Fruit fly (Drosophila melanogaster) whole organism, wandering third instar larva: ENCODE data around the gene Jhbp11.

Experiments used
- Abd-B ChIP-seq: fragments of >200 bp; optimal IDR thresholded peaks from 2 replicates; lab custom pipeline; 2017; ENCODE audit warnings: missing biosample characterization, missing genetic modification characterization
- CG32264 ChIP-seq: fragments of 200-800 bp; sonication (Bioruptor generic); optimal IDR thresholded peaks from 2 replicates; lab custom pipeline; 2016; ENCODE audit warnings: missing biosample characterization, missing genetic modification characterization
- CG9705 ChIP-seq: fragments of 200-800 bp; sonication (Bioruptor generic); optimal IDR thresholded peaks from 2 replicates; lab custom pipeline; 2018; ENCODE audit warnings: missing biosample characterization, mild to moderate bottlenecking, missing genetic modification characterization
- CrebA ChIP-seq: fragments of 200-800 bp; sonication (Bioruptor generic); optimal IDR thresholded peaks from 2 replicates; lab custom pipeline; 2016; ENCODE audit warnings: missing biosample characterization, mild to moderate bottlenecking, missing genetic modification characterization, borderline replicate concordance
- Dfd ChIP-seq: fragments of >200 bp; optimal IDR thresholded peaks from 2 replicates; lab custom pipeline; 2017; ENCODE audit warnings: missing biosample characterization, missing genetic modification characterization
- GATAd ChIP-seq: sonication (Bioruptor generic); optimal IDR thresholded peaks from 2 replicates; lab custom pipeline; 2016; ENCODE audit warnings: missing biosample characterization, missing genetic modification characterization
- HLH106 ChIP-seq: fragments of 200-800 bp; optimal IDR thresholded peaks from 3 replicates; lab custom pipeline; 2019; ENCODE audit warnings: missing biosample characterization, mild to moderate bottlenecking, missing genetic modification characterization, moderate library complexity
- Hnf4 ChIP-seq: fragments of 200-800 bp; sonication (Bioruptor generic); optimal IDR thresholded peaks from 2 replicates; lab custom pipeline; 2016; ENCODE audit warnings: missing biosample characterization, mild to moderate bottlenecking, missing genetic modification characterization
- Hr83 ChIP-seq: fragments of 200-300 bp; sonication (Bioruptor generic); optimal IDR thresholded peaks from 2 replicates; lab custom pipeline; 2016; ENCODE audit warnings: missing biosample characterization, mild to moderate bottlenecking, missing genetic modification characterization, moderate library complexity; ENCODE audit not compliant: poor library complexity, severe bottlenecking
- N ChIP-seq: fragments of >200 bp; optimal IDR thresholded peaks from 2 replicates; lab custom pipeline; 2018; ENCODE audit warnings: missing biosample characterization, missing external identifiers, missing genetic modification characterization
- OdsH ChIP-seq: fragments of 200-800 bp; sonication (Bioruptor generic); optimal IDR thresholded peaks from 2 replicates; lab custom pipeline; 2016; ENCODE audit warnings: missing biosample characterization, mild to moderate bottlenecking, missing genetic modification characterization
- Rel ChIP-seq, 2 experiments: fragments of 200-800 bp; sonication (Bioruptor generic) in 1 of 2; optimal IDR thresholded peaks; 2 replicates in 1 of 2; 3 replicates in 1 of 2; lab custom pipeline; 2016 to 2019; ENCODE audit warnings: mild to moderate bottlenecking in 2 of 2, missing biosample characterization in 2 of 2, missing genetic modification characterization in 2 of 2, moderate library complexity in 1 of 2
- Sp1 ChIP-seq: fragments of 200-800 bp; sonication (Bioruptor generic); optimal IDR thresholded peaks from 3 replicates; lab custom pipeline; 2019; ENCODE audit warnings: missing biosample characterization, mild to moderate bottlenecking, missing genetic modification characterization, moderate library complexity
- Vsx2 ChIP-seq: fragments of 200-300, 225-300 bp; sonication (Bioruptor generic); optimal IDR thresholded peaks from 2 replicates; lab custom pipeline; 2018; ENCODE audit warnings: missing biosample characterization, missing genetic modification characterization; ENCODE audit not compliant: partially characterized antibody
- br ChIP-seq: fragments of 200-800 bp; sonication (Bioruptor generic); optimal IDR thresholded peaks from 2 replicates; lab custom pipeline; 2016; ENCODE audit warnings: missing biosample characterization, missing genetic modification characterization
- brk ChIP-seq: fragments of 200-800 bp; sonication (Bioruptor generic); optimal IDR thresholded peaks from 2 replicates; lab custom pipeline; 2016; ENCODE audit warnings: missing biosample characterization, mild to moderate bottlenecking, missing genetic modification characterization
- dl ChIP-seq, 2 experiments: fragments of 175-275, 200-275 bp in 1 of 2; fragments of 200-275 bp in 1 of 2; sonication (Bioruptor generic); optimal IDR thresholded peaks; lab custom pipeline; 2018; ENCODE audit warnings: mild to moderate bottlenecking in 2 of 2, missing biosample characterization in 2 of 2, missing genetic modification characterization in 2 of 2, moderate library complexity in 2 of 2; ENCODE audit not compliant: partially characterized antibody in 2 of 2, insufficient read depth in 1 of 2
- dmrt93B ChIP-seq: fragments of 200-800 bp; sonication (Bioruptor generic); optimal IDR thresholded peaks from 2 replicates; lab custom pipeline; 2018; ENCODE audit warnings: missing biosample characterization, mild to moderate bottlenecking, missing genetic modification characterization
- dsf ChIP-seq: sonication (Bioruptor generic); optimal IDR thresholded peaks from 2 replicates; lab custom pipeline; 2016; ENCODE audit warnings: missing biosample characterization, missing genetic modification characterization, borderline replicate concordance
- ey ChIP-seq: fragments of 200-800 bp; sonication (Bioruptor generic); optimal IDR thresholded peaks from 2 replicates; lab custom pipeline; 2016; ENCODE audit warnings: missing biosample characterization, missing genetic modification characterization
- foxo ChIP-seq, 2 experiments: fragments of 200-800 bp; sonication (Bioruptor generic); optimal IDR thresholded peaks; 2 replicates in 1 of 2; 3 replicates in 1 of 2; lab custom pipeline; 2016 to 2017; ENCODE audit warnings: missing biosample characterization in 2 of 2, missing genetic modification characterization in 2 of 2
- fru ChIP-seq: fragments of 200-800 bp; sonication (Bioruptor generic); optimal IDR thresholded peaks from 3 replicates; lab custom pipeline; 2016; ENCODE audit warnings: missing biosample characterization, mild to moderate bottlenecking, missing genetic modification characterization
- h ChIP-seq: fragments of 200-800 bp; sonication (Bioruptor generic); optimal IDR thresholded peaks from 3 replicates; lab custom pipeline; 2016; ENCODE audit warnings: missing biosample characterization, mild to moderate bottlenecking, missing genetic modification characterization
- jim ChIP-seq: fragments of 175-275, 200-325 bp; sonication (Bioruptor generic); optimal IDR thresholded peaks from 2 replicates; lab custom pipeline; 2016; ENCODE audit warnings: missing biosample characterization, mild to moderate bottlenecking, missing genetic modification characterization
- lola ChIP-seq: fragments of >200 bp; optimal IDR thresholded peaks from 2 replicates; lab custom pipeline; 2017; ENCODE audit warnings: missing biosample characterization, missing genetic modification characterization
- pan ChIP-seq: fragments of >200 bp; optimal IDR thresholded peaks from 2 replicates; lab custom pipeline; 2017
- psq ChIP-seq: fragments of 200-800 bp; sonication (Bioruptor generic); optimal IDR thresholded peaks from 3 replicates; lab custom pipeline; 2017; ENCODE audit warnings: missing biosample characterization, mild to moderate bottlenecking, missing genetic modification characterization, moderate library complexity
- rgr ChIP-seq: fragments of 200-800 bp; sonication (Bioruptor generic); optimal IDR thresholded peaks from 3 replicates; lab custom pipeline; 2016; ENCODE audit warnings: missing biosample characterization, mild to moderate bottlenecking, missing genetic modification characterization
- sage ChIP-seq: fragments of 200-800 bp; sonication (Bioruptor generic); optimal IDR thresholded peaks from 2 replicates; lab custom pipeline; 2016; ENCODE audit warnings: missing biosample characterization, mild to moderate bottlenecking, missing genetic modification characterization
- sv ChIP-seq: fragments of 200-800 bp; sonication (Bioruptor generic); optimal IDR thresholded peaks from 3 replicates; lab custom pipeline; 2016; ENCODE audit warnings: missing biosample characterization, missing genetic modification characterization
- tai ChIP-seq: sonication (Bioruptor generic); optimal IDR thresholded peaks from 2 replicates; lab custom pipeline; 2016; ENCODE audit warnings: missing biosample characterization, missing genetic modification characterization
- usp ChIP-seq: fragments of >200 bp; optimal IDR thresholded peaks from 2 replicates; lab custom pipeline; 2017; ENCODE audit warnings: missing biosample characterization, missing genetic modification characterization

Jhbp11 gene

dm6 chr3R:27134728-27135361 lies 33.8 kb downstream of the Jhbp11 start:
- TF ChIP-seq pan (lab: Kevin White, UChicago) (no peak), brk (GFP tag; lab: Kevin White, UChicago) (no peak), GATAd (GFP tag; lab: Kevin White, UChicago) (no peak), ey (GFP tag; lab: Kevin White, UChicago) (no peak), rgr (GFP tag; lab: Kevin White, UChicago) (no peak), Vsx2 (GFP tag; lab: Kevin White, UChicago) (no peak), sv (GFP tag; lab: Kevin White, UChicago) (no peak), tai (GFP tag; lab: Kevin White, UChicago) (no peak), Rel (GFP tag; optimal IDR thresholded peaks at IDR 0.05; lab: Kevin White, UChicago) (no peak), Rel (tag; optimal IDR thresholded peaks at IDR 0.05; lab: Kevin White, UChicago) (no peak), Abd-B (GFP tag; lab: Kevin White, UChicago) (no peak), psq (no peak), OdsH (GFP tag; lab: Kevin White, UChicago) (no peak), br (GFP tag; lab: Kevin White, UChicago) (no peak)

dm6 chr3R:27135692-27136641 lies 34.9 kb downstream of the Jhbp11 start:
- TF ChIP-seq Hnf4 (GFP tag; lab: Kevin White, UChicago): peak; percentile 37
- peak; percentile 55 for TF ChIP-seq rgr (GFP tag; lab: Kevin White, UChicago)
- TF ChIP-seq CG32264 (GFP tag; lab: Kevin White, UChicago): no peak
- TF ChIP-seq Rel (GFP tag; optimal IDR thresholded peaks at IDR 0.05; lab: Kevin White, UChicago): no peak
- TF ChIP-seq Rel (tag; optimal IDR thresholded peaks at IDR 0.05; lab: Kevin White, UChicago): no peak
- TF ChIP-seq foxo (GFP tag; optimal IDR thresholded peaks at IDR 0.05; lab: Kevin White, UChicago): peak in 1 of 2 experiments; percentile 27
- TF ChIP-seq fru: peak; percentile 38
- TF ChIP-seq brk (GFP tag; lab: Kevin White, UChicago): no peak
- peak; percentile 4 for TF ChIP-seq ey (GFP tag; lab: Kevin White, UChicago)
- TF ChIP-seq Sp1: peak; percentile 26
- no peak for TF ChIP-seq HLH106 (tag; lab: Kevin White, UChicago)
- TF ChIP-seq Abd-B (GFP tag; lab: Kevin White, UChicago): no peak
- peak; percentile 11 for TF ChIP-seq dmrt93B
- TF ChIP-seq tai (GFP tag; lab: Kevin White, UChicago): no peak
- no peak for TF ChIP-seq CG9705 (GFP tag; lab: Kevin White, UChicago)
- TF ChIP-seq psq: peak; percentile 30
- TF ChIP-seq Dfd (GFP tag; lab: Kevin White, UChicago): no peak
- TF ChIP-seq usp (GFP tag; lab: Kevin White, UChicago): no peak
- TF ChIP-seq h: peak; percentile 36
- peak; percentile 62 for TF ChIP-seq OdsH (GFP tag; lab: Kevin White, UChicago)
- no peak for TF ChIP-seq Hr83 (GFP tag; lab: Kevin White, UChicago)
- peak; percentile 51 for TF ChIP-seq br (GFP tag; lab: Kevin White, UChicago)
- TF ChIP-seq N (GFP tag; lab: Kevin White, UChicago): no peak

dm6 chr3R:27137914-27138323 lies 36.9 kb downstream of the Jhbp11 start:
- no peak for TF ChIP-seq dsf (GFP tag; lab: Kevin White, UChicago)
- TF ChIP-seq sage: no peak
- no peak for TF ChIP-seq lola (GFP tag; lab: Kevin White, UChicago)
- TF ChIP-seq fru: no peak
- TF ChIP-seq Abd-B (GFP tag; lab: Kevin White, UChicago): no peak

dm6 chr3R:27138700-27139099 lies 37.7 kb downstream of the Jhbp11 start:
- no peak for TF ChIP-seq dmrt93B
- TF ChIP-seq psq: no peak
- TF ChIP-seq pan (lab: Kevin White, UChicago): no peak
- TF ChIP-seq dl (GFP tag; optimal IDR thresholded peaks at IDR 0.05; lab: Kevin White, UChicago; ENCODE audit: insufficient read depth in 1 of 2, partially characterized antibody in 2 of 2): no peak
- TF ChIP-seq CrebA (GFP tag; lab: Kevin White, UChicago): no peak
- no peak for TF ChIP-seq tai (GFP tag; lab: Kevin White, UChicago)
- no peak for TF ChIP-seq Sp1
- no peak for TF ChIP-seq jim (GFP tag; lab: Kevin White, UChicago)
- TF ChIP-seq Vsx2 (GFP tag; lab: Kevin White, UChicago): no peak
- TF ChIP-seq fru: no peak
- TF ChIP-seq br (GFP tag; lab: Kevin White, UChicago): no peak
- no peak for TF ChIP-seq Abd-B (GFP tag; lab: Kevin White, UChicago)
- TF ChIP-seq Rel (GFP tag; optimal IDR thresholded peaks at IDR 0.05; lab: Kevin White, UChicago): no peak
- TF ChIP-seq Rel (tag; optimal IDR thresholded peaks at IDR 0.05; lab: Kevin White, UChicago): no peak
- no peak for TF ChIP-seq GATAd (GFP tag; lab: Kevin White, UChicago)
- no peak for TF ChIP-seq sage
- no peak for TF ChIP-seq Hr83 (GFP tag; lab: Kevin White, UChicago)
- TF ChIP-seq CG9705 (GFP tag; lab: Kevin White, UChicago): no peak
